Fruit fly (Drosophila melanogaster): ENCODE results near the gene Nmdmc.
A peak's percentile ranks its signal among the peaks of the same experiment; 100 is the strongest.

The Nmdmc gene

dm6 chr3R:9047561-9048465 lies 2.5 kb downstream of the Nmdmc start, which contains the start of gene Rel (continued):
- TF ChIP-seq CG9139 (GFP tag; optimal IDR thresholded peaks at IDR 0.05) = peak; percentile 7
- TF ChIP-seq Smox (GFP tag; optimal IDR thresholded peaks at IDR 0.05) = peak; percentile 15
- TF ChIP-seq Gug (GFP tag; IDR thresholded peaks at IDR 0.05) = no peak
- peak; percentile 38 for TF ChIP-seq Eip93F (GFP tag; optimal IDR thresholded peaks at IDR 0.05)
- TF ChIP-seq lz (GFP tag; optimal IDR thresholded peaks at IDR 0.05) = peak; percentile 16
- peak; percentile 21 for TF ChIP-seq pdm3 (GFP tag; optimal IDR thresholded peaks at IDR 0.05)
- TF ChIP-seq Hr4 (GFP tag; optimal IDR thresholded peaks at IDR 0.05) = peak; percentile 40
- peak; percentile 71 for TF ChIP-seq CG10631 (GFP tag; optimal IDR thresholded peaks at IDR 0.05)
- peak; percentile 67 for TF ChIP-seq CG16779 (tag; optimal IDR thresholded peaks at IDR 0.05)
- peak; percentile 63 for TF ChIP-seq CG11762 (GFP tag; optimal IDR thresholded peaks at IDR 0.05; ENCODE audit: insufficient read depth)
- TF ChIP-seq fd85E (GFP tag; optimal IDR thresholded peaks at IDR 0.05) = no peak
- peak; percentile 75 for TF ChIP-seq fkh (GFP tag; optimal IDR thresholded peaks at IDR 0.05)
- no peak for TF ChIP-seq eg (GFP tag; IDR thresholded peaks at IDR 0.05)
- peak; percentile 72 for TF ChIP-seq CG34406 (GFP tag; optimal IDR thresholded peaks at IDR 0.05)
- TF ChIP-seq Met (GFP tag; optimal IDR thresholded peaks at IDR 0.05) = peak; percentile 23
- TF ChIP-seq Ets21C (GFP tag; optimal IDR thresholded peaks at IDR 0.05) = no peak
- TF ChIP-seq achi (GFP tag; optimal IDR thresholded peaks at IDR 0.05) = peak; percentile 59

dm6 chr3R:9046954-9047353 lies 3.4 kb downstream of the Nmdmc start:
- TF ChIP-seq CG7368 (GFP tag; optimal IDR thresholded peaks at IDR 0.05) (no peak), Sox102F (GFP tag; optimal IDR thresholded peaks at IDR 0.05) (no peak), Eip78C (GFP tag) (peak; percentile 72)

dm6 chr3R:9045733-9046132 lies 4.6 kb downstream of the Nmdmc start:
- TF ChIP-seq CG11902 (GFP tag; optimal IDR thresholded peaks at IDR 0.05) (no peak), CG8119 (GFP tag; IDR thresholded peaks at IDR 0.05) (no peak), salr (GFP tag; optimal IDR thresholded peaks at IDR 0.05) (no peak), pdm3 (GFP tag; optimal IDR thresholded peaks at IDR 0.05) (no peak), CG6808 (GFP tag; optimal IDR thresholded peaks at IDR 0.05) (no peak), svp (GFP tag) (peak; percentile 91), Met (GFP tag; optimal IDR thresholded peaks at IDR 0.05) (no peak), Lpt (GFP tag; optimal IDR thresholded peaks at IDR 0.05) (no peak), fkh (GFP tag; optimal IDR thresholded peaks at IDR 0.05) (no peak)

- TF ChIP-seq esn (GFP tag; optimal IDR thresholded peaks at IDR 0.05) (no peak), svp (GFP tag) (peak; percentile 91), acj6 (GFP tag; optimal IDR thresholded peaks at IDR 0.05) (no peak), vri (GFP tag; optimal IDR thresholded peaks at IDR 0.05) (peak; percentile 99), fkh (GFP tag; optimal IDR thresholded peaks at IDR 0.05) (peak; percentile 1)
Measured at dm6 chr3R:9043610-9044009, 6.7 kb downstream of the Nmdmc start.

- TF ChIP-seq Sox15 (GFP tag; optimal IDR thresholded peaks at IDR 0.05) = no peak
- TF ChIP-seq Eip78C (GFP tag) = peak; percentile 80
- TF ChIP-seq Ets96B (tag; optimal IDR thresholded peaks at IDR 0.05) = no peak
- no peak for TF ChIP-seq Ets21C (GFP tag; optimal IDR thresholded peaks at IDR 0.05)
- no peak for TF ChIP-seq ss (GFP tag; optimal IDR thresholded peaks at IDR 0.05)
- no peak for TF ChIP-seq CG34406 (GFP tag; optimal IDR thresholded peaks at IDR 0.05)
- TF ChIP-seq CG1621 (tag; optimal IDR thresholded peaks at IDR 0.05) = no peak
- peak; percentile 18 for TF ChIP-seq Sox14 (GFP tag; optimal IDR thresholded peaks at IDR 0.05)
- TF ChIP-seq Met (GFP tag; optimal IDR thresholded peaks at IDR 0.05) = no peak
- TF ChIP-seq Hr39 (GFP tag; optimal IDR thresholded peaks at IDR 0.05) = peak; percentile 25
- TF ChIP-seq CG15336 (GFP tag; IDR thresholded peaks at IDR 0.05) = no peak
- TF ChIP-seq Smox (GFP tag; optimal IDR thresholded peaks at IDR 0.05) = no peak
- no peak for TF ChIP-seq CG6854 (GFP tag; optimal IDR thresholded peaks at IDR 0.05)
- TF ChIP-seq cyc (GFP tag; optimal IDR thresholded peaks at IDR 0.05) = peak; percentile 26
- peak; percentile 36 for TF ChIP-seq esn (GFP tag; optimal IDR thresholded peaks at IDR 0.05)
- peak; percentile 14 for TF ChIP-seq CG3032 (tag; optimal IDR thresholded peaks at IDR 0.05)
- no peak for TF ChIP-seq CG11294 (GFP tag; IDR thresholded peaks at IDR 0.05)
- TF ChIP-seq CG8119 (GFP tag; IDR thresholded peaks at IDR 0.05) = no peak
- peak; percentile 64 for TF ChIP-seq fkh (GFP tag; optimal IDR thresholded peaks at IDR 0.05)
- TF ChIP-seq CG3919 (GFP tag; optimal IDR thresholded peaks at IDR 0.05) = no peak
- no peak for TF ChIP-seq CG16779 (tag; optimal IDR thresholded peaks at IDR 0.05)
- peak; percentile 25 for TF ChIP-seq CG31627 (GFP tag; optimal IDR thresholded peaks at IDR 0.05)
- no peak for TF ChIP-seq Eip93F (GFP tag; optimal IDR thresholded peaks at IDR 0.05)
Measured at dm6 chr3R:9039448-9039847, 10.9 kb downstream of the Nmdmc start, which contains the start of gene neur. TSS of gene neur (minus strand) at chr3R:9039471.

All from whole organism, prepupa.